Fruit fly (Drosophila melanogaster) whole organism, embryonic: ENCODE measurements around the gene Blos4.

Experiments
- Aef1 ChIP-seq: fragments of 200-800 bp; sonication (Bioruptor generic); IDR thresholded peaks from 3 replicates; pipeline ENCODE4 v1.3.6; 2022; ENCODE audit warnings: missing biosample characterization, missing genetic modification characterization
- Atf-2 ChIP-seq: fragments of 200-800 bp; sonication (Bioruptor generic); optimal IDR thresholded peaks from 2 replicates; lab custom pipeline; 2016; ENCODE audit warnings: missing biosample characterization, missing genetic modification characterization
- Atf6 ChIP-seq: fragments of 200-800 bp; sonication (Bioruptor generic); IDR thresholded peaks from 2 replicates; pipeline ENCODE4 v1.3.6; 2022; ENCODE audit warnings: missing biosample characterization, missing genetic modification characterization
- BEAF-32 ChIP-seq: fragments of 200-800 bp; sonication (Bioruptor generic); optimal IDR thresholded peaks from 3 replicates; lab custom pipeline; 2017; ENCODE audit warnings: missing biosample characterization, missing genetic modification characterization, mild to moderate bottlenecking, moderate library complexity, missing genetic modification reagents
- CG10654 ChIP-seq: fragments of 200-800 bp; sonication (Bioruptor generic); optimal IDR thresholded peaks from 2 replicates; lab custom pipeline; 2016; ENCODE audit warnings: missing biosample characterization, missing genetic modification characterization
- CG12769 ChIP-seq: fragments of 200-800 bp; sonication (Bioruptor generic); optimal IDR thresholded peaks from 2 replicates; lab custom pipeline; 2019; ENCODE audit warnings: missing biosample characterization, mild to moderate bottlenecking, missing genetic modification characterization, moderate library complexity
- CG13894 ChIP-seq: fragments of 200-800 bp; sonication (Bioruptor generic); optimal IDR thresholded peaks from 3 replicates; lab custom pipeline; 2018; ENCODE audit warnings: missing biosample characterization, mild to moderate bottlenecking, missing genetic modification characterization, moderate library complexity
- CG14441 ChIP-seq: fragments of 200-800 bp; sonication (Bioruptor generic); IDR thresholded peaks from 2 replicates; pipeline ENCODE4 v1.3.6; 2022; ENCODE audit warnings: missing biosample characterization, missing genetic modification characterization
- CG14860 ChIP-seq: fragments of 200-800 bp; sonication (Bioruptor generic); IDR thresholded peaks from 3 replicates; pipeline ENCODE4 v1.3.6; 2022; ENCODE audit warnings: missing biosample characterization, missing genetic modification characterization; ENCODE audit not compliant: partially characterized antibody
- CG17568 ChIP-seq: fragments of 200-800 bp; sonication (Bioruptor generic); optimal IDR thresholded peaks from 2 replicates; lab custom pipeline; 2018; ENCODE audit warnings: missing biosample characterization, mild to moderate bottlenecking, missing genetic modification characterization, moderate library complexity
- CG18476 ChIP-seq: fragments of 200-800 bp; sonication (Bioruptor generic); optimal IDR thresholded peaks from 2 replicates; lab custom pipeline; 2016; ENCODE audit warnings: missing biosample characterization, mild to moderate bottlenecking, missing genetic modification characterization
- CG18599 ChIP-seq: fragments of 200-800 bp; sonication (Bioruptor generic); optimal IDR thresholded peaks from 3 replicates; lab custom pipeline; 2017; ENCODE audit warnings: missing biosample characterization, missing genetic modification characterization, mild to moderate bottlenecking, moderate library complexity, missing genetic modification reagents
- CG31365 ChIP-seq: fragments of 200-800 bp; sonication (Bioruptor generic); optimal IDR thresholded peaks from 2 replicates; lab custom pipeline; 2018; ENCODE audit warnings: missing biosample characterization, mild to moderate bottlenecking, missing genetic modification characterization
- CG32772 ChIP-seq: fragments of 200-800 bp; sonication (Bioruptor generic); IDR thresholded peaks from 2 replicates; pipeline ENCODE4 v1.3.6; 2022; ENCODE audit warnings: missing biosample characterization, missing genetic modification characterization
- CG3847 ChIP-seq: fragments of 200-800 bp; sonication (Bioruptor generic); IDR thresholded peaks from 2 replicates; pipeline ENCODE4 v1.3.6; 2022; ENCODE audit warnings: missing biosample characterization, missing genetic modification characterization
- CG4282 ChIP-seq: fragments of 200-800 bp; sonication (Bioruptor generic); optimal IDR thresholded peaks from 2 replicates; lab custom pipeline; 2016; ENCODE audit warnings: missing biosample characterization, missing genetic modification characterization
- CG4424 ChIP-seq: fragments of 200-800 bp; sonication (Bioruptor generic); optimal IDR thresholded peaks from 3 replicates; lab custom pipeline; 2016; ENCODE audit warnings: missing biosample characterization, missing genetic modification characterization
- CG6175 ChIP-seq: fragments of 200-800 bp; sonication (Bioruptor generic); IDR thresholded peaks from 3 replicates; pipeline ENCODE4 v1.3.6; 2022; ENCODE audit warnings: missing biosample characterization, missing genetic modification characterization
- CG6654 ChIP-seq: fragments of 200-800 bp; sonication (Bioruptor generic); optimal IDR thresholded peaks from 2 replicates; lab custom pipeline; 2017; ENCODE audit warnings: missing biosample characterization, mild to moderate bottlenecking, missing genetic modification characterization
- CG6683 ChIP-seq: fragments of 200-800 bp; sonication (Bioruptor generic); optimal IDR thresholded peaks from 2 replicates; lab custom pipeline; 2017; ENCODE audit warnings: missing biosample characterization, mild to moderate bottlenecking, missing genetic modification characterization, missing genetic modification reagents
- CG6765 ChIP-seq: fragments of 200-800 bp; sonication (Bioruptor generic); optimal IDR thresholded peaks from 3 replicates; lab custom pipeline; 2017; ENCODE audit warnings: missing biosample characterization, mild to moderate bottlenecking, missing genetic modification characterization
- CG6791 ChIP-seq: fragments of 200-800 bp; sonication (Bioruptor generic); IDR thresholded peaks from 3 replicates; pipeline ENCODE4 v1.3.6; 2022; ENCODE audit warnings: missing biosample characterization, missing genetic modification characterization; ENCODE audit not compliant: partially characterized antibody
- CG7271 ChIP-seq: fragments of 200-800 bp; sonication (Bioruptor generic); optimal IDR thresholded peaks from 2 replicates; lab custom pipeline; 2018; ENCODE audit warnings: missing biosample characterization, mild to moderate bottlenecking, missing genetic modification characterization, moderate library complexity
- CG7963 ChIP-seq: fragments of 200-800 bp; sonication (Bioruptor generic); IDR thresholded peaks from 3 replicates; pipeline ENCODE4 v1.3.6; 2022; ENCODE audit warnings: missing biosample characterization, missing genetic modification characterization; ENCODE audit not compliant: partially characterized antibody
- CTCF ChIP-seq: fragments of 200-800 bp; sonication (Bioruptor generic); optimal IDR thresholded peaks from 2 replicates; lab custom pipeline; 2017; ENCODE audit warnings: missing biosample characterization, mild to moderate bottlenecking, missing genetic modification characterization, moderate library complexity
- Ets65A ChIP-seq: fragments of 200-800 bp; sonication (Bioruptor generic); peaks from one replicate; lab custom pipeline; 2016; ENCODE audit warnings: missing biosample characterization, missing genetic modification characterization
- Fer2 ChIP-seq: fragments of 200-800 bp; sonication (Bioruptor generic); optimal IDR thresholded peaks from 2 replicates; lab custom pipeline; 2018; ENCODE audit warnings: missing biosample characterization, mild to moderate bottlenecking, missing genetic modification characterization, moderate library complexity
- Gsc ChIP-seq: fragments of 200-800 bp; sonication (Bioruptor generic); IDR thresholded peaks from 2 replicates; pipeline ENCODE4 v1.3.6; 2022; ENCODE audit warnings: missing biosample characterization, missing genetic modification characterization
- Meics ChIP-seq: fragments of 200-800 bp; sonication (Bioruptor generic); optimal IDR thresholded peaks from 2 replicates; lab custom pipeline; 2017; ENCODE audit warnings: missing biosample characterization, mild to moderate bottlenecking, missing genetic modification characterization
- Myb ChIP-seq: fragments of 200-800 bp; sonication (Bioruptor generic); optimal IDR thresholded peaks from 2 replicates; lab custom pipeline; 2016; ENCODE audit warnings: missing biosample characterization, missing genetic modification characterization
- NC2α ChIP-seq: fragments of 200-800 bp; sonication (Bioruptor generic); optimal IDR thresholded peaks from 2 replicates; lab custom pipeline; 2016; ENCODE audit warnings: missing biosample characterization, missing genetic modification characterization
- Nf-YA ChIP-seq: fragments of 200-800 bp; sonication (Bioruptor generic); IDR thresholded peaks from 2 replicates; pipeline ENCODE4 v1.3.6; 2022; ENCODE audit warnings: missing biosample characterization, missing genetic modification characterization
- Pdp1 ChIP-seq, 2 experiments: fragments of 200-800 bp; sonication (Bioruptor generic); optimal IDR thresholded peaks; 3 replicates each; lab custom pipeline; 2016; ENCODE audit warnings: missing biosample characterization in 2 of 2, missing genetic modification characterization in 2 of 2, mild to moderate bottlenecking in 1 of 2, moderate library complexity in 1 of 2
- Ssrp ChIP-seq: fragments of 200-800 bp; sonication (Bioruptor generic); optimal IDR thresholded peaks from 2 replicates; lab custom pipeline; 2018; ENCODE audit warnings: missing biosample characterization, mild to moderate bottlenecking, missing genetic modification characterization, moderate library complexity
- chn ChIP-seq: fragments of 200-800 bp; sonication (Bioruptor generic); optimal IDR thresholded peaks from 2 replicates; lab custom pipeline; 2016; ENCODE audit warnings: missing biosample characterization, missing genetic modification characterization
- da ChIP-seq: fragments of 200-800 bp; sonication (Bioruptor generic); optimal IDR thresholded peaks from 2 replicates; lab custom pipeline; 2016; ENCODE audit warnings: missing biosample characterization, missing genetic modification characterization
- dimm ChIP-seq: fragments of 200-800 bp; sonication (Bioruptor generic); IDR thresholded peaks from 2 replicates; pipeline ENCODE4 v1.3.6; 2022; ENCODE audit warnings: missing biosample characterization, missing genetic modification characterization
- esg ChIP-seq: fragments of 200-800 bp; sonication (Bioruptor generic); conservative IDR thresholded peaks from 2 replicates; pipeline ENCODE4 v1.3.6; 2022; ENCODE audit warnings: missing biosample characterization, missing genetic modification characterization
- ftz-f1 ChIP-seq: fragments of 200-800 bp; sonication (Bioruptor generic); optimal IDR thresholded peaks from 2 replicates; lab custom pipeline; 2016; ENCODE audit warnings: missing biosample characterization, missing genetic modification characterization
- gce ChIP-seq: fragments of 200-800 bp; sonication (Bioruptor generic); IDR thresholded peaks from 3 replicates; pipeline ENCODE4 v1.3.6; 2022; ENCODE audit warnings: missing biosample characterization, missing genetic modification characterization
- gcm2 ChIP-seq: fragments of 200-800 bp; sonication (Bioruptor generic); optimal IDR thresholded peaks from 2 replicates; lab custom pipeline; 2016; ENCODE audit warnings: missing biosample characterization, missing genetic modification characterization
- gem ChIP-seq: fragments of 200-800 bp; sonication (Bioruptor generic); optimal IDR thresholded peaks from 2 replicates; lab custom pipeline; 2019; ENCODE audit warnings: missing biosample characterization, mild to moderate bottlenecking, missing genetic modification characterization, moderate library complexity
- grau ChIP-seq: fragments of 200-800 bp; optimal IDR thresholded peaks from 3 replicates; lab custom pipeline; 2019; ENCODE audit warnings: missing biosample characterization, mild to moderate bottlenecking, missing genetic modification characterization, moderate library complexity
- lola ChIP-seq, 3 experiments: fragments of >200 bp in 2 of 3; fragments of 200-800 bp in 1 of 3; sonication (Bioruptor generic) in 1 of 3; optimal IDR thresholded peaks; 2 replicates each; lab custom pipeline; 2017 to 2019; ENCODE audit warnings: missing biosample characterization in 3 of 3, missing genetic modification characterization in 3 of 3, mild to moderate bottlenecking in 1 of 3, moderate library complexity in 1 of 3
- prd ChIP-seq, 3 experiments: fragments of >200 bp in 2 of 3; fragments of 200-800 bp in 1 of 3; sonication (Bioruptor generic) in 1 of 3; optimal IDR thresholded peaks in 2 of 3; IDR thresholded peaks in 1 of 3; 2 replicates in 2 of 3; 3 replicates in 1 of 3; pipeline versions ENCODE4 v1.3.6 to Lab custom; 2017 to 2022; ENCODE audit warnings: missing biosample characterization in 1 of 3, missing genetic modification characterization in 1 of 3
- sisA ChIP-seq: fragments of 200-800 bp; sonication (Bioruptor generic); IDR thresholded peaks from 2 replicates; pipeline ENCODE4 v1.3.6; 2022; ENCODE audit warnings: missing biosample characterization, missing genetic modification characterization
- trh ChIP-seq: fragments of 200-800 bp; sonication (Bioruptor generic); optimal IDR thresholded peaks from 2 replicates; lab custom pipeline; 2016; ENCODE audit warnings: missing biosample characterization, missing genetic modification characterization
- tx ChIP-seq: fragments of 200-800 bp; sonication (Bioruptor generic); optimal IDR thresholded peaks from 2 replicates; lab custom pipeline; 2016; ENCODE audit warnings: missing biosample characterization, missing genetic modification characterization
- unpg ChIP-seq: fragments of 200-800 bp; sonication (Bioruptor generic); optimal IDR thresholded peaks from 3 replicates; lab custom pipeline; 2018; ENCODE audit warnings: missing biosample characterization, mild to moderate bottlenecking, missing genetic modification characterization, moderate library complexity
- vfl ChIP-seq: fragments of 200-800 bp; sonication (Bioruptor generic); optimal IDR thresholded peaks from 2 replicates; lab custom pipeline; 2016; ENCODE audit warnings: missing biosample characterization, missing genetic modification characterization
- wek ChIP-seq: fragments of 200-800 bp; sonication (Bioruptor generic); optimal IDR thresholded peaks from 3 replicates; lab custom pipeline; 2018; ENCODE audit warnings: missing biosample characterization, mild to moderate bottlenecking, missing genetic modification characterization, moderate library complexity

The Blos4 gene

DNA sequence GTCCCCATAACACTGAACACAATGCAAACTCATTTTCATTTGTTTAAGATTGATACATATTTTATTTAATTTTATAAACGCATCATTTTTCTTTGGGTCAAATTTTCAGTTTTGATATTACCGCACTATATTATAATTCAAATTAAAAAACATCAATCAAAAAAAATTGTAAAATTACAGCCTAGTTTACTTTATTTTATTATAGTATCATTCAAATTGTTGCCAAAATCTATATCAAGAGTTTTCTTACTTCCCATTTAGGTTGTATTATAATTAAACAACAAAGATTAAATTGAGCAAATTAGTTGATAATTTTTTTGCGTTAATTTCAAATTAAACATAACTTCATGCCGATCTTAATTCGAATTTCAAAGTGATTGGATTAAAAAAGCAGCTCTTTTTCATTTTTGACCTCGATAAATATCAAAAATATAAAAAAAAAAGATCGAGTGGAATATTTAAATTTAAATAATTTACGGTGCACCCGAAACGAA is 27.0 kb upstream of the Blos4 start (continued):
- no peak for TF ChIP-seq da
- TF ChIP-seq unpg (GFP tag; lab: Kevin White, UChicago) = peak; percentile 20
- TF ChIP-seq CG6683 (GFP tag; lab: Kevin White, UChicago) = no peak
- no peak for TF ChIP-seq CG17568
- 0 out of 3 replicates have a peak, but pooled peaks have one; percentile 7 for TF ChIP-seq gce (GFP tag; lab: Robert Waterston, UW)
- TF ChIP-seq Nf-YA (GFP tag; lab: Robert Waterston, UW) = no peak
- TF ChIP-seq CTCF (GFP tag; lab: Kevin White, UChicago) = no peak
- no peak for TF ChIP-seq gcm2 (GFP tag; lab: Kevin White, UChicago)
- no peak for TF ChIP-seq Pdp1 (GFP tag; optimal IDR thresholded peaks at IDR 0.05; lab: Kevin White, UChicago)
- peak; percentile 19 for TF ChIP-seq CG18599 (GFP tag; lab: Kevin White, UChicago)
- no peak for TF ChIP-seq Fer2
- TF ChIP-seq CG32772 (GFP tag; lab: Robert Waterston, UW) = no peak
- no peak for TF ChIP-seq chn (GFP tag; lab: Kevin White, UChicago)
- TF ChIP-seq vfl (GFP tag; lab: Kevin White, UChicago) = no peak
- no peak for TF ChIP-seq dimm (GFP tag; lab: Robert Waterston, UW)
- no peak for TF ChIP-seq tx (GFP tag; lab: Kevin White, UChicago)
- no peak for TF ChIP-seq CG12769 (tag; lab: Kevin White, UChicago)
- TF ChIP-seq sisA = no peak
- TF ChIP-seq CG3847 (GFP tag; lab: Robert Waterston, UW) = no peak
- no peak for TF ChIP-seq CG10654 (GFP tag; lab: Kevin White, UChicago)
- no peak for TF ChIP-seq ftz-f1 (GFP tag; lab: Kevin White, UChicago)
- TF ChIP-seq wek (GFP tag; lab: Kevin White, UChicago) = no peak
- no peak for TF ChIP-seq Meics (GFP tag; lab: Kevin White, UChicago)
- TF ChIP-seq prd (optimal IDR thresholded peaks at IDR 0.05; lab: Kevin White, UChicago) = no peak
- no peak for TF ChIP-seq prd (GFP tag; IDR thresholded peaks at IDR 0.05; lab: Robert Waterston, UW)
- no peak for TF ChIP-seq CG14441 (GFP tag; lab: Robert Waterston, UW)
- TF ChIP-seq grau = peak; percentile 34
- peak; percentile 76 for TF ChIP-seq gem (tag; lab: Kevin White, UChicago)
- no peak for TF ChIP-seq CG4282 (GFP tag; lab: Kevin White, UChicago)
- TF ChIP-seq Ssrp (tag; lab: Kevin White, UChicago) = peak; percentile 60
- TF ChIP-seq CG6791 (GFP tag; lab: Robert Waterston, UW) = no peak
- TF ChIP-seq CG13894 (tag; lab: Kevin White, UChicago) = no peak
- TF ChIP-seq CG7271 (tag; lab: Kevin White, UChicago) = no peak
- no peak for TF ChIP-seq Myb
- TF ChIP-seq Ets65A (GFP tag; lab: Kevin White, UChicago) = no peak
- TF ChIP-seq CG31365 (tag; lab: Kevin White, UChicago) = no peak
- no peak for TF ChIP-seq CG6175
- no peak for TF ChIP-seq Atf6 (GFP tag; lab: Robert Waterston, UW)
- no peak for TF ChIP-seq CG14860
- TF ChIP-seq CG7963 (GFP tag; lab: Robert Waterston, UW) = no peak
- no peak for TF ChIP-seq CG6654 (GFP tag; lab: Kevin White, UChicago)
- no peak for TF ChIP-seq Aef1 (GFP tag; lab: Robert Waterston, UW)
- no peak for TF ChIP-seq trh
- TF ChIP-seq Gsc (GFP tag; lab: Robert Waterston, UW) = no peak
- no peak for TF ChIP-seq BEAF-32 (GFP tag; lab: Kevin White, UChicago)
- peak; percentile 40 for TF ChIP-seq CG4424 (GFP tag; lab: Kevin White, UChicago)
- TF ChIP-seq NC2α (GFP tag; lab: Kevin White, UChicago) = no peak
- no peak for TF ChIP-seq Atf-2 (GFP tag; lab: Kevin White, UChicago)
- TF ChIP-seq CG6765 = no peak
- TF ChIP-seq esg (GFP tag; lab: Robert Waterston, UW) = no peak
- peak in 1 of 3 experiments; percentile 68 for TF ChIP-seq lola (GFP tag; optimal IDR thresholded peaks at IDR 0.05; lab: Kevin White, UChicago)
- TF ChIP-seq CG18476 = peak; percentile 34
